Worm (Caenorhabditis elegans): Measurements from ENCODE around the gene C26D10.6.

The C26D10.6 gene

DNA sequence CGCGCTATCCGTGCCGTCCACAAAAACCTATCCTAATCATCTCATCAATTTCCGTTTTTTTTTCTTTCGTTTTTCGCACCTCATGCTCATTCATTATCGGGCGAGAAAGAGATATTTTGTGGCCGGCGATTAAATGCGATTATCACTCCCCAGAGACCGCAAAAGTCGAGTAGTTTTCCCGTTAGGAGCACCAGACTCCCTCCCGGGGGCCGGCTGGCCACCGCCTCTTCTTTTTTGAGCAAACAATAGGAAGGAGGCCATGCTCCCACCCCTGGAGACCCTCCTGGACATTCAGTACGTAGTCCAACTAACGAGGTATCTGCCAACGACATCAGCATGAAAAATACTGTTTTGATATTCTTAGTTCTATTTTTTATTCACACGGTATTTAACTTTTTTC lies 6.0 kb upstream of the C26D10.6 start, which contains the start of gene M195.2:
Gene M195.2, plus strand, starts transcription at position 301 of the 400 bp plus-strand sequence.
- TF ChIP-seq daf-16 (GFP tag; optimal IDR thresholded peaks at IDR 0.05) (no peak), daf-16 (tag; optimal IDR thresholded peaks at IDR 0.05) (no peak), unc-62 (GFP tag; optimal IDR thresholded peaks at IDR 0.05 in 1 of 2) (peak in 1 of 2 experiments; percentile 60), unc-62 (tag; optimal IDR thresholded peaks at IDR 0.05) (no peak), nhr-25 (tag; optimal IDR thresholded peaks at IDR 0.05; ENCODE audit: borderline replicate concordance, insufficient read depth) (no peak)

DNA sequence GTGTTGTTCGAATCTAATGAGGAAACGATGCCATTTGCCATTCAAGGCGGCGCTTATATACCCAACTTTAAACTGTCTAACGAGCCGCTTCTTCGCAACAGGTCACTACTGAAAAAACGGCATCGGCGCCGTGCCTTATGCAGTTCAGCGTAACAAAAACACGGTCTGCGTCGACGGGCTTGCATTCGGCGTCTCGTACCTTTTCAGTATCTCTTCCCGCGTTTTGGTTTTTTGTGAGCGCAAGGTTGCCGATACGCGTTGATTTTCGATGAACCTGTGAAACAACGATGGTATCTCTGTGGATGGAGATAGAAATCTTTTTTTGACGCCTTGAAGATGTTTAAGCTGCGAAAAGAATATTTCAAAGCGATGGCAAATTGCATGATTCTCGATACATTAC lies 4.8 kb upstream of the C26D10.6 start, which contains the start of gene col-77:
Gene col-77, minus strand, starts transcription at position 32 of the 400 bp plus-strand sequence.
- TF ChIP-seq nhr-48 (tag; optimal IDR thresholded peaks at IDR 0.05) (peak; percentile 30), fkh-10 (GFP tag; optimal IDR thresholded peaks at IDR 0.05) (no peak), F10B5.3 (tag; optimal IDR thresholded peaks at IDR 0.05) (no peak), nhr-11 (tag; optimal IDR thresholded peaks at IDR 0.05) (no peak), mxl-3 (GFP tag; optimal IDR thresholded peaks at IDR 0.05) (peak; percentile 78), zip-2 (tag; optimal IDR thresholded peaks at IDR 0.05) (no peak), hlh-11 (tag; optimal IDR thresholded peaks at IDR 0.05) (peak; percentile 48)

DNA sequence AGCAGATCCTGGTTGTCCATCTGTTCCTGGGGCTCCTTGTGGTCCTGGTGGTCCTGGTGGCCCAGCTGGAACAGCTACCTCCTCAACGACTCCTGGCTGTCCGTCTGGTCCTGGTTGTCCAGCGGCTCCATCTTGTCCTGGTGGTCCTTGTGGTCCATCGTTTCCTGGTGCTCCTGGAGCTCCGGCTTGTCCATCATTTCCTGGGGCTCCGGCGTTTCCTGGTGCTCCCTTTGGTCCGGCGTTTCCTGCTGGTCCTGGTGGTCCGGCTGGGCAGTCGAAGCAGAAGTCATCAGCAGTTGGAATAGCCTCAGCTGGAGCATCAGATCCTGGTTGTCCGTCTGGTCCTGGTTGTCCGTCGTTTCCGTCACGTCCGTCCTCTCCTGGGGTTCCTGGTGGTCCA lies 4.0 kb upstream of the C26D10.6 start:
- TF ChIP-seq zip-2 (tag; optimal IDR thresholded peaks at IDR 0.05) (no peak), T26A8.4 (GFP tag; IDR thresholded peaks at IDR 0.05) (peak; percentile 47; the same call in 1 of the 2 replicates), arid-1 (GFP tag; conservative IDR thresholded peaks at IDR 0.05) (no peak), set-16 (GFP tag; IDR thresholded peaks at IDR 0.05) (peak; percentile 95), spr-1 (tag; optimal IDR thresholded peaks at IDR 0.05) (peak; percentile 21), gei-8 (GFP tag; optimal IDR thresholded peaks at IDR 0.05) (no peak), madf-5 (GFP tag; IDR thresholded peaks at IDR 0.05) (0 out of 4 replicates have a peak, but pooled peaks of 1 of the 2 experiments have one; percentile 65), dmd-8 (GFP tag; IDR thresholded peaks at IDR 0.05) (0 out of 2 replicates have a peak, but pooled peaks have one; percentile 63), unc-62 (GFP tag; optimal IDR thresholded peaks at IDR 0.05 in 1 of 2) (no peak), unc-62 (tag; optimal IDR thresholded peaks at IDR 0.05) (no peak), snpc-1.2 (GFP tag; IDR thresholded peaks at IDR 0.05) (no peak), ceh-28 (tag; optimal IDR thresholded peaks at IDR 0.05) (no peak), hlh-11 (tag; optimal IDR thresholded peaks at IDR 0.05) (peak; percentile 34), T20F7.1 (GFP tag; optimal IDR thresholded peaks at IDR 0.05) (no peak), nhr-111 (GFP tag; optimal IDR thresholded peaks at IDR 0.05) (no peak), tra-1 (GFP tag; IDR thresholded peaks at IDR 0.05) (no peak), F44E2.7 (GFP tag; IDR thresholded peaks at IDR 0.05) (0 out of 2 replicates have a peak, but pooled peaks have one; percentile 10), nhr-237 (tag; optimal IDR thresholded peaks at IDR 0.05) (no peak)

DNA sequence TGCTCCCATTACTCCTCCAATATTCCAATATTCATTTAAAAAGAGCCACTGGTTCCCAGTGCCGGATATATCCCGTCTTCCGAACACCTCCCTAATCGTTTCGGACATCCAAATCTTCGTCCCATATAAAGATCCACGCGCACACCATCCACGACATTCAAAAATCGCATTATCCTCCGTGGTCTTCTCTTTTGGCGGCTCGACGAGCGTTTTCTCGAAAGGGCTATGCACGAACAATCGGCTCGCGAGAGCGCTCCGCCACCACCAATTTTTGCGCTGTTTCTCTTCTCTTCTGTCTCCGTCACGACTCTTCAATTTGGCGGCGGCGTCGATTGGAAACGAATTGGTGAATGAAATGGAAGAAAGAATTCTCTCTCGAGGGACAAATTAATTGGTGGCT lies 1.2 kb downstream of the C26D10.6 start:
- TF ChIP-seq lin-1 (GFP tag; IDR thresholded peaks at IDR 0.05) (no peak), ctbp-1 (GFP tag; IDR thresholded peaks at IDR 0.05) (peak; percentile 53; the same call in 1 of the 2 replicates), snpc-4 (tag; optimal IDR thresholded peaks at IDR 0.05) (no peak), ceh-82 (tag; optimal IDR thresholded peaks at IDR 0.05) (no peak), hmg-1.1 (GFP tag; IDR thresholded peaks at IDR 0.05) (0 out of 2 replicates have a peak, but pooled peaks have one; percentile 26), nhr-77 (tag; optimal IDR thresholded peaks at IDR 0.05) (no peak), Y75B8A.6 (GFP tag; IDR thresholded peaks at IDR 0.05) (no peak), nhr-6 (tag; optimal IDR thresholded peaks at IDR 0.05) (no peak), dpl-1 (GFP tag; optimal IDR thresholded peaks at IDR 0.05) (no peak), hif-1 (tag; optimal IDR thresholded peaks at IDR 0.05) (no peak), T20F7.1 (GFP tag; optimal IDR thresholded peaks at IDR 0.05) (no peak)
